Worm (Caenorhabditis elegans): ENCODE measurements around the gene F14F9.5.

DNA sequence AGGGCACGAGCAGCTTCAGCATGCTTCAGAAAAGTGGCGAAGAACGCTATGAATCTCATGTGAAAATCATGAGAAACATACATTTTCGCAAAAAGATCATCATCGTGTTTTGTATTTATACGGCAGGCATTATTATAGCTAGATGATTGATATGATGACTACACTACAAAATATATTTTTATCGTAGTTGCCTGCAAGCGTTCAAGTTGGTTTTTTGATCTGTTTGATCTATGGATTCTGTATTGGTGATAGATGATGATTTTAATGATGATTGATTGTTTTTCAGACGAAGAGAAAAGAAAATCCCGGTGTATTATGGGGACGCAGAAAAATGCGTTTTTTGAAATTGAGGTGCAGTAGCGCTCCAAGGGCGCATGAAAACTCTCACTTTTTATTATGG, 16.2 kb upstream of the F14F9.5 start, which contains the start of gene ugt-63:
- TF ChIP-seq ceh-32 (tag; optimal IDR thresholded peaks at IDR 0.05; ENCODE audit: poor library complexity) (no peak), snpc-4 (tag; optimal IDR thresholded peaks at IDR 0.05) (no peak), egl-27 (tag; optimal IDR thresholded peaks at IDR 0.05) (no peak), lin-15B (tag; optimal IDR thresholded peaks at IDR 0.05) (no peak), unc-39 (tag; optimal IDR thresholded peaks at IDR 0.05) (no peak), fos-1 (tag; optimal IDR thresholded peaks at IDR 0.05) (no peak), nhr-237 (tag; optimal IDR thresholded peaks at IDR 0.05) (no peak), unc-62 (GFP tag; optimal IDR thresholded peaks at IDR 0.05 in 1 of 2) (peak in 1 of 2 experiments; percentile 61), unc-62 (tag; optimal IDR thresholded peaks at IDR 0.05) (no peak), F49E8.2 (tag; optimal IDR thresholded peaks at IDR 0.05; ENCODE audit: borderline replicate concordance) (no peak), nhr-28 (tag; optimal IDR thresholded peaks at IDR 0.05) (peak; percentile 99), nhr-10 (tag; optimal IDR thresholded peaks at IDR 0.05) (no peak)

All from whole organism, L4 larva.